Fruit fly (Drosophila melanogaster) whole organism, embryonic: ENCODE measurements around the gene djl.
A peak's percentile ranks its signal among the peaks of the same experiment; 100 is the strongest.

Experiments
- CG12219 ChIP-seq: fragments of 200-800 bp; sonication (Bioruptor generic); optimal IDR thresholded peaks from 3 replicates; lab custom pipeline; 2018; ENCODE audit warnings: missing biosample characterization, mild to moderate bottlenecking, missing genetic modification characterization
- CG12299 ChIP-seq: fragments of 200-800 bp; sonication (Bioruptor generic); optimal IDR thresholded peaks from 2 replicates; lab custom pipeline; 2018; ENCODE audit warnings: missing biosample characterization, mild to moderate bottlenecking, missing genetic modification characterization
- CG12391 ChIP-seq: fragments of 200-800 bp; sonication (Bioruptor generic); optimal IDR thresholded peaks from 3 replicates; lab custom pipeline; 2018; ENCODE audit warnings: missing biosample characterization, mild to moderate bottlenecking, missing genetic modification characterization, moderate library complexity
- CG17385 ChIP-seq: fragments of 200-800 bp; sonication (Bioruptor generic); optimal IDR thresholded peaks from 3 replicates; lab custom pipeline; 2018; ENCODE audit warnings: missing biosample characterization, mild to moderate bottlenecking, missing genetic modification characterization
- CG17612 ChIP-seq: fragments of 200-800 bp; sonication (Bioruptor generic); IDR thresholded peaks from 2 replicates; pipeline ENCODE4 v1.3.6; 2022; ENCODE audit warnings: missing biosample characterization, missing genetic modification characterization
- CG17912 ChIP-seq: fragments of 200-800 bp; sonication (Bioruptor generic); optimal IDR thresholded peaks from 2 replicates; lab custom pipeline; 2018; ENCODE audit warnings: missing biosample characterization, mild to moderate bottlenecking, missing genetic modification characterization
- CG1792 ChIP-seq: fragments of 200-800 bp; sonication (Bioruptor generic); optimal IDR thresholded peaks from 2 replicates; lab custom pipeline; 2016; ENCODE audit warnings: missing biosample characterization, missing genetic modification characterization
- CG2678 ChIP-seq: fragments of 200-800 bp; sonication (Bioruptor generic); optimal IDR thresholded peaks from 3 replicates; lab custom pipeline; 2019; ENCODE audit warnings: missing biosample characterization, mild to moderate bottlenecking, missing genetic modification characterization, moderate library complexity
- CG2712 ChIP-seq: fragments of 200-800 bp; optimal IDR thresholded peaks from 3 replicates; lab custom pipeline; 2019; ENCODE audit warnings: missing biosample characterization, mild to moderate bottlenecking, missing genetic modification characterization, moderate library complexity
- CG32772 ChIP-seq: fragments of 200-800 bp; sonication (Bioruptor generic); IDR thresholded peaks from 2 replicates; pipeline ENCODE4 v1.3.6; 2022; ENCODE audit warnings: missing biosample characterization, missing genetic modification characterization
- CG4360 ChIP-seq: fragments of 200-800 bp; sonication (Bioruptor generic); IDR thresholded peaks from 2 replicates; pipeline ENCODE4 v1.3.6; 2022; ENCODE audit warnings: missing biosample characterization, missing genetic modification characterization
- CG5180 ChIP-seq: fragments of 200-800 bp; sonication (Bioruptor generic); optimal IDR thresholded peaks from 3 replicates; lab custom pipeline; 2017; ENCODE audit warnings: missing biosample characterization, missing genetic modification characterization, mild to moderate bottlenecking, moderate library complexity, missing genetic modification reagents
- CG7786 ChIP-seq: fragments of 200-800 bp; sonication (Bioruptor generic); optimal IDR thresholded peaks from 2 replicates; lab custom pipeline; 2016; ENCODE audit warnings: missing biosample characterization, missing genetic modification characterization
- CG9609 ChIP-seq: fragments of 200-800 bp; sonication (Bioruptor generic); optimal IDR thresholded peaks from 3 replicates; lab custom pipeline; 2016; ENCODE audit warnings: missing biosample characterization, missing genetic modification characterization
- E2f1 ChIP-seq: fragments of 200-800 bp; sonication (Bioruptor generic); IDR thresholded peaks from 2 replicates; pipeline ENCODE4 v1.3.6; 2022; ENCODE audit warnings: missing biosample characterization, missing genetic modification characterization
- Elba2 ChIP-seq: fragments of 200-800 bp; sonication (Bioruptor generic); optimal IDR thresholded peaks from 3 replicates; lab custom pipeline; 2016; ENCODE audit warnings: missing biosample characterization, missing genetic modification characterization
- HLH54F ChIP-seq: fragments of 200-800 bp; sonication (Bioruptor generic); optimal IDR thresholded peaks from 3 replicates; lab custom pipeline; 2016; ENCODE audit warnings: missing biosample characterization, missing genetic modification characterization
- Med ChIP-seq: fragments of 200-800 bp; sonication (Bioruptor generic); peaks from one replicate; lab custom pipeline; 2016; ENCODE audit warnings: missing biosample characterization, missing genetic modification characterization, mild to moderate bottlenecking, inconsistent platforms, moderate library complexity
- NC2β ChIP-seq: fragments of 200-800 bp; sonication (Bioruptor generic); optimal IDR thresholded peaks from 2 replicates; lab custom pipeline; 2016; ENCODE audit warnings: missing biosample characterization, missing genetic modification characterization
- Opbp ChIP-seq: fragments of 200-800 bp; sonication (Bioruptor generic); IDR thresholded peaks from 3 replicates; pipeline ENCODE4 v1.3.6; 2022; ENCODE audit warnings: missing biosample characterization, missing genetic modification characterization; ENCODE audit not compliant: partially characterized antibody
- Poxn ChIP-seq: fragments of 200-800 bp; sonication (Bioruptor generic); IDR thresholded peaks from 2 replicates; pipeline ENCODE4 v1.3.6; 2022; ENCODE audit warnings: missing biosample characterization, missing genetic modification characterization
- Sox102F ChIP-seq: fragments of 200-800 bp; sonication (Bioruptor generic); optimal IDR thresholded peaks from 2 replicates; lab custom pipeline; 2018; ENCODE audit warnings: missing biosample characterization, mild to moderate bottlenecking, missing genetic modification characterization, moderate library complexity
- ase ChIP-seq: fragments of 200-800 bp; sonication (Bioruptor generic); IDR thresholded peaks from 3 replicates; pipeline ENCODE4 v1.3.6; 2022; ENCODE audit warnings: missing biosample characterization, missing genetic modification characterization
- cad ChIP-seq: fragments of >200 bp; optimal IDR thresholded peaks from 2 replicates; lab custom pipeline; 2017; ENCODE audit warnings: missing biosample characterization, missing genetic modification characterization
- cas ChIP-seq: fragments of 200-800 bp; sonication (Bioruptor generic); IDR thresholded peaks from 2 replicates; pipeline ENCODE4 v1.3.6; 2022; ENCODE audit warnings: missing biosample characterization, missing genetic modification characterization
- da ChIP-seq: fragments of 200-800 bp; sonication (Bioruptor generic); optimal IDR thresholded peaks from 2 replicates; lab custom pipeline; 2016; ENCODE audit warnings: missing biosample characterization, missing genetic modification characterization
- dm ChIP-seq: fragments of 200-800 bp; sonication (Bioruptor generic); optimal IDR thresholded peaks from 3 replicates; lab custom pipeline; 2016; ENCODE audit warnings: missing biosample characterization, missing genetic modification characterization
- ems ChIP-seq: fragments of 200-800 bp; sonication (Bioruptor generic); optimal IDR thresholded peaks from 3 replicates; lab custom pipeline; 2016; ENCODE audit warnings: missing biosample characterization, missing genetic modification characterization
- en ChIP-seq: fragments of 200-800 bp; sonication (Bioruptor generic); optimal IDR thresholded peaks from 2 replicates; lab custom pipeline; 2016; ENCODE audit warnings: missing biosample characterization, missing genetic modification characterization
- hbn ChIP-seq: fragments of 200-800 bp; sonication (Bioruptor generic); IDR thresholded peaks from 2 replicates; pipeline ENCODE4 v1.3.6; 2022; ENCODE audit warnings: missing biosample characterization, missing genetic modification characterization; ENCODE audit not compliant: partially characterized antibody
- hkb ChIP-seq, 2 experiments: fragments of 200-800 bp in 1 of 2; fragments of >200 bp in 1 of 2; sonication (Bioruptor generic) in 1 of 2; IDR thresholded peaks in 1 of 2; optimal IDR thresholded peaks in 1 of 2; 2 replicates each; pipeline versions ENCODE4 v1.3.6 to Lab custom; 2017 to 2022; ENCODE audit warnings: missing biosample characterization in 1 of 2, missing genetic modification characterization in 1 of 2
- hth ChIP-seq: fragments of >200 bp; optimal IDR thresholded peaks from 2 replicates; lab custom pipeline; 2017; ENCODE audit warnings: inconsistent platforms
- insv ChIP-seq, 2 experiments: fragments of 200-800 bp; sonication (Bioruptor generic); optimal IDR thresholded peaks; 3 replicates each; lab custom pipeline; 2016 to 2018; ENCODE audit warnings: missing biosample characterization in 2 of 2, missing genetic modification characterization in 2 of 2
- jumu ChIP-seq: fragments of 200-800 bp; sonication (Bioruptor generic); optimal IDR thresholded peaks from 3 replicates; lab custom pipeline; 2016; ENCODE audit warnings: missing biosample characterization, missing genetic modification characterization
- kni ChIP-seq: fragments of 200-800 bp; sonication (Bioruptor generic); optimal IDR thresholded peaks from 3 replicates; lab custom pipeline; 2017; ENCODE audit warnings: mild to moderate bottlenecking, missing biosample characterization, missing genetic modification reagents, missing genetic modification characterization
- knrl ChIP-seq: fragments of 200-800 bp; sonication (Bioruptor generic); IDR thresholded peaks from 3 replicates; pipeline ENCODE4 v1.3.6; 2022; ENCODE audit warnings: missing biosample characterization, missing genetic modification characterization; ENCODE audit not compliant: partially characterized antibody
- lbe ChIP-seq: fragments of 200-800 bp; sonication (Bioruptor generic); optimal IDR thresholded peaks from 2 replicates; lab custom pipeline; 2016; ENCODE audit warnings: missing biosample characterization, mild to moderate bottlenecking, missing genetic modification characterization
- pnt ChIP-seq: fragments of 200-800 bp; sonication (Bioruptor generic); optimal IDR thresholded peaks from 3 replicates; lab custom pipeline; 2016; ENCODE audit warnings: missing biosample characterization, missing genetic modification characterization
- ranshi ChIP-seq: fragments of 200-800 bp; sonication (Bioruptor generic); IDR thresholded peaks from 2 replicates; pipeline ENCODE4 v1.3.6; 2022; ENCODE audit warnings: missing biosample characterization, missing genetic modification characterization
- repo ChIP-seq: fragments of 200-800 bp; sonication (Bioruptor generic); optimal IDR thresholded peaks from 2 replicates; lab custom pipeline; 2016; ENCODE audit warnings: missing biosample characterization, missing genetic modification characterization
- schlank ChIP-seq: fragments of 200-800 bp; sonication (Bioruptor generic); optimal IDR thresholded peaks from 2 replicates; lab custom pipeline; 2018; ENCODE audit warnings: missing biosample characterization, mild to moderate bottlenecking, missing genetic modification characterization
- sens ChIP-seq: fragments of 200-800 bp; sonication (Bioruptor generic); peaks from one replicate; lab custom pipeline; 2016; ENCODE audit warnings: missing biosample characterization, missing genetic modification characterization
- sens-2 ChIP-seq: fragments of 200-800 bp; sonication (Bioruptor generic); IDR thresholded peaks from 2 replicates; pipeline ENCODE4 v1.3.6; 2022; ENCODE audit warnings: missing biosample characterization, missing genetic modification characterization
- seq ChIP-seq: fragments of 200-800 bp; sonication (Bioruptor generic); IDR thresholded peaks from 2 replicates; pipeline ENCODE4 v1.3.6; 2022; ENCODE audit warnings: missing biosample characterization, missing genetic modification characterization
- sob ChIP-seq: fragments of 200-800 bp; sonication (Bioruptor generic); IDR thresholded peaks from 2 replicates; pipeline ENCODE4 v1.3.6; 2022; ENCODE audit warnings: missing biosample characterization, missing genetic modification characterization
- trh ChIP-seq: fragments of 200-800 bp; sonication (Bioruptor generic); optimal IDR thresholded peaks from 2 replicates; lab custom pipeline; 2016; ENCODE audit warnings: missing biosample characterization, missing genetic modification characterization
- tup ChIP-seq: fragments of 200-800 bp; sonication (Bioruptor generic); optimal IDR thresholded peaks from 2 replicates; lab custom pipeline; 2016; ENCODE audit warnings: missing biosample characterization, mild to moderate bottlenecking, missing genetic modification characterization, moderate library complexity
- twi ChIP-seq: fragments of 200-800 bp; optimal IDR thresholded peaks from 2 replicates; lab custom pipeline; 2019; ENCODE audit warnings: missing biosample characterization, mild to moderate bottlenecking, missing genetic modification characterization, moderate library complexity
- unc-4 ChIP-seq: fragments of 200-800 bp; sonication (Bioruptor generic); IDR thresholded peaks from 2 replicates; pipeline ENCODE4 v1.3.6; 2022; ENCODE audit warnings: missing biosample characterization, missing genetic modification characterization; ENCODE audit not compliant: partially characterized antibody
- wdn ChIP-seq: fragments of 200-800 bp; sonication (Bioruptor generic); IDR thresholded peaks from 2 replicates; pipeline ENCODE4 v1.3.6; 2022; ENCODE audit warnings: missing biosample characterization, missing genetic modification characterization
- zen ChIP-seq: fragments of 200-800 bp; sonication (Bioruptor generic); optimal IDR thresholded peaks from 3 replicates; lab custom pipeline; 2018; ENCODE audit warnings: missing biosample characterization, mild to moderate bottlenecking, missing genetic modification characterization, moderate library complexity

The djl gene

DNA sequence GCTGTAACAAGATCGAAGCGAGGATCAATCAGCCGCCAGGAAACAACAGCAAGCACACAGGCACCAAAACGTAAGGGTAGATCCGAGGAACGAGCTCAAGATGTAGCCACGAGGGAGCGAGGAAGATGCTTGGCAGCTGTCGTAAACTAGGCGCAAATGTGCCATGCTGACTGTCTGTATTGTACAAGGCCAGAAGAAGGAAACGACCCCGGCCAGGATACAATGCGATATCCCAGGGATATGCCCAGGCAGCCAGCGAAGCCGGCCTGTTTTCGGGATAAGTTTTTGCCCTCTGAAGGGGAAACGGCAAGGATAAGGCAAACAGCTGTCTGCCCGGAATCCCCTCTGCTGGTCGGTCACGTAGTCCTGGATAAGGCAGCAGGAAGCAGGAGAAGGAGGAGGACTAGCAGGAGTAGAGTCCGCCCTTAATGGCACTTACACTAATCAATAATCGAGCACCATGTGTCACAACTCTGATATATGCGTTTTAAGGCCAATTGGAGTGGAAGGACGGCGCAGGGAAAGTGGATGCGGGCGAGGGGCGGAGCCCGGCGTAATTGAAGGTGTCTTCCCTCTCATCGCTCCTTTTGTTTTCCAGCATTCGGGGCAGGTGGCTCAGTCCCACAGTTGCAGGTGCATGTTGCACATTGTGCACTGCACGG lies 45.1 kb downstream of the djl start (continued):
- TF ChIP-seq hkb (optimal IDR thresholded peaks at IDR 0.05; lab: Kevin White, UChicago) (no peak), hkb (GFP tag; IDR thresholded peaks at IDR 0.05; lab: Robert Waterston, UW) (no peak), sob (no peak), sens-2 (no peak), hbn (GFP tag; lab: Robert Waterston, UW) (no peak), trh (no peak), Sox102F (GFP tag; lab: Kevin White, UChicago) (no peak), CG12299 (tag; lab: Kevin White, UChicago) (no peak), ranshi (no peak), CG12219 (no peak), CG17385 (no peak), NC2β (no peak), CG7786 (GFP tag; lab: Kevin White, UChicago) (no peak), cas (GFP tag; lab: Robert Waterston, UW) (no peak), E2f1 (GFP tag; lab: Robert Waterston, UW) (no peak), tup (GFP tag; lab: Kevin White, UChicago) (no peak), CG5180 (GFP tag; lab: Kevin White, UChicago) (no peak), hth (lab: Kevin White, UChicago) (peak; percentile 62), CG17612 (no peak), CG1792 (no peak), knrl (GFP tag; lab: Robert Waterston, UW) (no peak), jumu (GFP tag; lab: Kevin White, UChicago) (no peak), Opbp (GFP tag; lab: Robert Waterston, UW) (no peak), CG17912 (GFP tag; lab: Kevin White, UChicago) (no peak), Med (GFP tag; lab: Kevin White, UChicago) (peak; percentile 9), ems (GFP tag; lab: Kevin White, UChicago) (no peak), cad (GFP tag; lab: Kevin White, UChicago) (peak; percentile 49), unc-4 (no peak), dm (GFP tag; lab: Kevin White, UChicago) (no peak), pnt (no peak), seq (GFP tag; lab: Robert Waterston, UW) (no peak), Elba2 (GFP tag; lab: Kevin White, UChicago) (peak; percentile 18), schlank (tag; lab: Kevin White, UChicago) (no peak), HLH54F (GFP tag; lab: Kevin White, UChicago) (no peak), CG2678 (tag; lab: Kevin White, UChicago) (no peak), wdn (no peak), CG12391 (tag; lab: Kevin White, UChicago) (no peak), CG32772 (GFP tag; lab: Robert Waterston, UW) (no peak), CG4360 (0 out of 2 replicates have a peak, but pooled peaks have one; percentile 22), kni (GFP tag; lab: Kevin White, UChicago) (peak; percentile 50), da (GFP tag; lab: Kevin White, UChicago) (peak; percentile 30), twi (tag; lab: Kevin White, UChicago) (peak; percentile 93), insv (GFP tag; optimal IDR thresholded peaks at IDR 0.05; lab: Kevin White, UChicago) (peak in 1 of 2 experiments; percentile 76), CG2712 (no peak), repo (GFP tag; lab: Kevin White, UChicago) (no peak), CG9609 (GFP tag; lab: Kevin White, UChicago) (no peak), en (GFP tag; lab: Kevin White, UChicago) (no peak), sens (GFP tag; lab: Kevin White, UChicago) (peak; percentile 70), lbe (GFP tag; lab: Kevin White, UChicago) (no peak), ase (GFP tag; lab: Robert Waterston, UW) (no peak), Poxn (GFP tag; lab: Robert Waterston, UW) (no peak), zen (tag; lab: Kevin White, UChicago) (no peak)
